Worm (Caenorhabditis elegans) whole organism, dauer: Measurements from ENCODE around the gene C52G5.3.

Experiments used
- unc-62 ChIP-seq: sonication (generic microtip); optimal IDR thresholded peaks from 2 replicates; lab custom pipeline; 2017; ENCODE audit warnings: missing biosample characterization, missing genetic modification reagents, missing genetic modification characterization

Gene C52G5.3

ce11 chrX:12813539-12813938 lies 32.4 kb downstream of the C52G5.3 start, which contains the start of gene gei-3:
Gene gei-3 (minus strand): TSS chrX:12813639.
- no peak for TF ChIP-seq unc-62 (GFP tag; lab: Kevin White, UChicago)

DNA sequence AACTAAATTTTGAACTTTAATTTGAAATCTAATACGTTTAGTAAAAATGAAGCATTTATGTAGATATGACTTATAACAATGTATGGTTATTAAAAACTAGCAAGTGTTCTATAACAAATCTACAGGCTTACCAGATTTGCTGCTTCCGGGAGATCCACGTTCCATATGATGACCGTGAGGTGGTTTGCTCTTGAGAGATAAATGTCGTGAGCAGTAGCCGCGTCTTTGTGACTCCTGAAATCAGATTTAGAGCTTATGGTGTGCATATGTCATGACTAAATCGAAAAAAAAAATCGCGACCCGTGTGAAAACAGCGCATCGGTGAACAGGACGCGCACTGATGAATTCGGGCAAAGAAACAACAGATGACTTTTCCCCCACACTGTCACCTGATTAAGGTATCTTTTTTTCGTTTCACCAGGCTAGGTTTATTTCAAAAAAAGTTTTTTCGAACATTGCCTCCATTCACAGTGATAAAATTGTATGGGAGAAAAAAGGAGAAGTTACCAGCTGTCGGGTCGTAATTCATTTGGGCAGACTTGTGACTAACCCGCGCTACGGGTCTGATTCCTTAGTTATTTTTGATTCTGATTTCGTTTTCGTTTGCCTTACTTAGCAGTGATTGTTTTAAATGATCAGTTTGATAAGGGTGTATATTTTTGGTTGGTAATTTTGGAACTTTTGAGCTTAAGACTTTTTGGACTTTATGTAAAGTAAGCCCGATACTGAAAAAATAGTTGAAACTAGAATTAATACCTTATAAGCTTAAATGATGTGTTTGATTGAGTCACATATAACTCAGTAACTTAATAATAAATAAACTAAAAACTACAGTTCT lies 37.6 kb downstream of the C52G5.3 start, which contains the start of gene nhr-27:
Gene nhr-27, minus strand, starts transcription at position 234 of the 838 bp plus-strand sequence.
- TF ChIP-seq unc-62 (GFP tag; lab: Kevin White, UChicago), result no peak

DNA sequence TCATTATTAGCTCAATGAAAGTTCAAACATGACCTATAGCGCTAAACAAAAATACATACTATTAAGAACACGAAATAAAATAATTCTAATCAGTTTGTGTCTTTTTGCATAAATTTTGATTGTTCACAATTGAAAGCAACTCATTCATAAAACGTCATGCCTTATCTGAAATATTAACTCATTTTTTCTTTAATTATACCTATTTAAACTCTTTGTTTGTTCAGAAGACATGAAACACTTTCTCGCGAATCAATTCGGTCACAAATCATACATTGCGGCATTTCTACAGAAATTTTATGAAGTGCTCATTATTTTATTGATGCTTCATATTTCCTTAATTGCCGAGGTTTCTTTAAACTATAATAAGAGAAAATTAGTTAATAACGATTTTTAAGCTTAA lies 39.0 kb downstream of the C52G5.3 start:
- TF ChIP-seq unc-62 (GFP tag; lab: Kevin White, UChicago), result no peak

- no peak for TF ChIP-seq unc-62 (GFP tag; lab: Kevin White, UChicago)
Measured at ce11 chrX:12799831-12800230, 46.1 kb downstream of the C52G5.3 start.
